Worm (Caenorhabditis elegans) whole organism, L3 larva: ENCODE results near the gene dach-1.

ENCODE experiments used
- aly-2 ChIP-seq: fragments of 150-350 bp; optimal IDR thresholded peaks from 2 replicates; lab custom pipeline; 2014; ENCODE audit warnings: missing biosample characterization, missing genetic modification characterization
- ama-1 ChIP-seq: fragments of 150-350 bp; optimal IDR thresholded peaks from 2 replicates; lab custom pipeline; 2018
- daf-12 ChIP-seq: fragments of 150-350 bp; optimal IDR thresholded peaks from 2 replicates; lab custom pipeline; 2014; ENCODE audit warnings: missing biosample characterization, missing genetic modification reagents, missing genetic modification characterization
- egl-27 ChIP-seq: sonication (generic microtip); optimal IDR thresholded peaks from 4 replicates; lab custom pipeline; 2017; ENCODE audit warnings: missing biosample characterization, missing genetic modification reagents, missing genetic modification characterization
- egl-5 ChIP-seq: fragments of 150-350 bp; optimal IDR thresholded peaks from 2 replicates; lab custom pipeline; 2017; ENCODE audit warnings: missing biosample characterization, missing genetic modification reagents, missing genetic modification characterization, inconsistent platforms
- elt-1 ChIP-seq: fragments of 150-350 bp; optimal IDR thresholded peaks from 2 replicates; lab custom pipeline; 2014; ENCODE audit warnings: missing biosample characterization, missing genetic modification characterization
- elt-2 ChIP-seq: sonication (generic microtip); optimal IDR thresholded peaks from 2 replicates; lab custom pipeline; 2016; ENCODE audit warnings: missing genetic modification reagents, mild to moderate bottlenecking, missing genetic modification characterization, missing compliant biosample characterization
- fkh-10 ChIP-seq: sonication (generic microtip); optimal IDR thresholded peaks from 2 replicates; lab custom pipeline; 2017; ENCODE audit warnings: missing biosample characterization, missing genetic modification reagents, missing genetic modification characterization
- fkh-2 ChIP-seq: fragments of 150-350 bp; optimal IDR thresholded peaks from 2 replicates; lab custom pipeline; 2014; ENCODE audit warnings: missing biosample characterization, missing genetic modification reagents, missing genetic modification characterization
- hmg-11 ChIP-seq: sonication (generic microtip); optimal IDR thresholded peaks from 2 replicates; lab custom pipeline; 2016; ENCODE audit warnings: missing genetic modification characterization, missing compliant biosample characterization
- jun-1 ChIP-seq: fragments of 150-350 bp; optimal IDR thresholded peaks from 2 replicates; lab custom pipeline; 2014; ENCODE audit warnings: missing biosample characterization, missing genetic modification reagents, missing genetic modification characterization
- lin-39 ChIP-seq: fragments of 150-350 bp; optimal IDR thresholded peaks from 2 replicates; lab custom pipeline; 2018; ENCODE audit warnings: missing biosample characterization, missing genetic modification reagents, missing genetic modification characterization
- lsy-12 ChIP-seq: sonication (generic microtip); optimal IDR thresholded peaks from 2 replicates; lab custom pipeline; 2016; ENCODE audit warnings: mild to moderate bottlenecking, missing genetic modification characterization, missing compliant biosample characterization
- mdl-1 ChIP-seq: fragments of 150-350 bp; optimal IDR thresholded peaks from 2 replicates; lab custom pipeline; 2014; ENCODE audit warnings: missing biosample characterization, missing genetic modification characterization
- mml-1 ChIP-seq: fragments of 150-350 bp; sonication (generic microtip); optimal IDR thresholded peaks from 3 replicates; lab custom pipeline; 2014; ENCODE audit warnings: missing biosample characterization, missing genetic modification characterization
- nfya-1 ChIP-seq: sonication (generic microtip); optimal IDR thresholded peaks from 2 replicates; lab custom pipeline; 2017; ENCODE audit warnings: missing genetic modification characterization, mild to moderate bottlenecking, missing compliant biosample characterization, antibody characterized with exemption, moderate library complexity; ENCODE audit not compliant: insufficient read depth
- nhr-11 ChIP-seq: fragments of 150-350 bp; optimal IDR thresholded peaks from 2 replicates; lab custom pipeline; 2014; ENCODE audit warnings: missing biosample characterization, missing genetic modification characterization
- nhr-12 ChIP-seq: fragments of 150-350 bp; optimal IDR thresholded peaks from 2 replicates; lab custom pipeline; 2014; ENCODE audit warnings: missing biosample characterization, missing genetic modification characterization
- nhr-23 ChIP-seq: fragments of 150-350 bp; optimal IDR thresholded peaks from 2 replicates; lab custom pipeline; 2014; ENCODE audit warnings: missing biosample characterization, missing genetic modification reagents, missing genetic modification characterization
- nhr-237 ChIP-seq: fragments of 150-350 bp; optimal IDR thresholded peaks from 2 replicates; lab custom pipeline; 2014; ENCODE audit warnings: missing biosample characterization, missing genetic modification characterization
- nhr-25 ChIP-seq: sonication (generic microtip); optimal IDR thresholded peaks from 2 replicates; lab custom pipeline; 2017; ENCODE audit warnings: missing biosample characterization, missing genetic modification characterization
- nhr-43 ChIP-seq: sonication (generic microtip); optimal IDR thresholded peaks from 2 replicates; lab custom pipeline; 2016; ENCODE audit warnings: mild to moderate bottlenecking, missing genetic modification characterization, missing compliant biosample characterization; ENCODE audit not compliant: poor library complexity, severe bottlenecking
- nhr-76 ChIP-seq: fragments of 150-350 bp; sonication (generic microtip); optimal IDR thresholded peaks from 5 replicates; lab custom pipeline; 2014; ENCODE audit warnings: missing biosample characterization, missing genetic modification characterization
- nhr-77 ChIP-seq: fragments of 150-350 bp; optimal IDR thresholded peaks from 2 replicates; lab custom pipeline; 2014; ENCODE audit warnings: missing biosample characterization, missing genetic modification characterization
- pha-4 ChIP-seq: fragments of 150-350 bp; optimal IDR thresholded peaks from 2 replicates; lab custom pipeline; 2014; ENCODE audit warnings: missing biosample characterization, missing genetic modification reagents, missing genetic modification characterization
- pqm-1 ChIP-seq: fragments of 150-350 bp; optimal IDR thresholded peaks from 2 replicates; lab custom pipeline; 2017; ENCODE audit warnings: missing biosample characterization, missing genetic modification characterization, inconsistent platforms
- sea-2 ChIP-seq: fragments of 150-350 bp; sonication (generic microtip); optimal IDR thresholded peaks from 4 replicates; lab custom pipeline; 2014; ENCODE audit warnings: missing biosample characterization, missing genetic modification reagents, missing genetic modification characterization
- snpc-4 ChIP-seq: fragments of 150-350 bp; optimal IDR thresholded peaks from 2 replicates; lab custom pipeline; 2014; ENCODE audit warnings: missing biosample characterization, missing genetic modification characterization
- tbx-2 ChIP-seq: sonication (generic microtip); optimal IDR thresholded peaks from 2 replicates; lab custom pipeline; 2016; ENCODE audit warnings: mild to moderate bottlenecking, missing genetic modification characterization, missing compliant biosample characterization
- ztf-4 ChIP-seq: fragments of 150-350 bp; optimal IDR thresholded peaks from 2 replicates; lab custom pipeline; 2014; ENCODE audit warnings: missing biosample characterization, missing genetic modification characterization

dach-1 gene

ce11 chrV:3957608-3958007 is 7.8 kb downstream of the dach-1 start, which contains the start of gene cyp-34A5:
TSS of gene cyp-34A5 (minus strand) at chrV:3957708.
- TF ChIP-seq hmg-11 (tag; lab: Kevin White, UChicago) = no peak

ce11 chrV:3961235-3961634 is 11.4 kb downstream of the dach-1 start, which contains the start of gene cyp-34A6:
TSS of gene cyp-34A6 (minus strand) at chrV:3961335.
- TF ChIP-seq nhr-25 (tag; lab: Kevin White, UChicago) (no peak), pha-4 (tag; lab: Kevin White, UChicago) (peak; percentile 17)

ce11 chrV:3963715-3964114 is 13.9 kb downstream of the dach-1 start, which contains the start of gene cyp-34A7:
TSS of gene cyp-34A7 (minus strand) at chrV:3963815.
- TF ChIP-seq mml-1 (tag; lab: Kevin White, UChicago) = no peak
- no peak for TF ChIP-seq mdl-1
- TF ChIP-seq jun-1 (tag; lab: Kevin White, UChicago) = no peak
- TF ChIP-seq elt-1 (tag; lab: Kevin White, UChicago) = no peak
- TF ChIP-seq tbx-2 (tag; lab: Kevin White, UChicago) = no peak
- no peak for TF ChIP-seq nhr-237 (tag; lab: Kevin White, UChicago)
- TF ChIP-seq fkh-10 = no peak
- TF ChIP-seq nhr-76 (tag; lab: Kevin White, UChicago) = no peak
- TF ChIP-seq egl-5 (tag; lab: Kevin White, UChicago) = no peak
- TF ChIP-seq nhr-11 (tag; lab: Kevin White, UChicago) = no peak
- TF ChIP-seq sea-2 (GFP tag; lab: Kevin White, UChicago) = no peak
- no peak for TF ChIP-seq fkh-2 (tag; lab: Kevin White, UChicago)
- no peak for TF ChIP-seq elt-2 (tag; lab: Kevin White, UChicago)
- no peak for TF ChIP-seq ama-1
- TF ChIP-seq nhr-77 (tag; lab: Kevin White, UChicago) = no peak
- TF ChIP-seq nhr-23 = no peak
- no peak for TF ChIP-seq lsy-12 (tag; lab: Kevin White, UChicago)

- TF ChIP-seq nhr-23 (no peak), nhr-43 (peak; percentile 9), aly-2 (tag; lab: Kevin White, UChicago) (no peak), egl-27 (tag; lab: Kevin White, UChicago) (no peak), mml-1 (tag; lab: Kevin White, UChicago) (no peak), nfya-1 (peak; percentile 1), pqm-1 (tag; lab: Kevin White, UChicago) (no peak)
Measured at ce11 chrV:3967762-3968161, 17.9 kb downstream of the dach-1 start, which contains the start of gene cyp-34A8. TSS of gene cyp-34A8 (minus strand) at chrV:3967823.

- no peak for TF ChIP-seq lin-39 (tag; lab: Kevin White, UChicago)
- TF ChIP-seq sea-2 (GFP tag; lab: Kevin White, UChicago) = no peak
- no peak for TF ChIP-seq tbx-2 (tag; lab: Kevin White, UChicago)
- no peak for TF ChIP-seq fkh-2 (tag; lab: Kevin White, UChicago)
- no peak for TF ChIP-seq snpc-4 (tag; lab: Kevin White, UChicago)
- TF ChIP-seq elt-2 (tag; lab: Kevin White, UChicago) = no peak
- no peak for TF ChIP-seq egl-5 (tag; lab: Kevin White, UChicago)
- TF ChIP-seq pqm-1 (tag; lab: Kevin White, UChicago) = no peak
- no peak for TF ChIP-seq nhr-12 (tag; lab: Kevin White, UChicago)
- TF ChIP-seq daf-12 = no peak
Measured at ce11 chrV:3968929-3969328, 19.1 kb downstream of the dach-1 start.

- TF ChIP-seq ztf-4 (tag; lab: Kevin White, UChicago) (no peak), elt-2 (tag; lab: Kevin White, UChicago) (peak; percentile 23)
Measured at ce11 chrV:3969664-3970063, 19.8 kb downstream of the dach-1 start.

ce11 chrV:3970410-3970809 is 20.6 kb downstream of the dach-1 start, which contains the start of gene cyp-34A9:
TSS of gene cyp-34A9 (minus strand) at chrV:3970540.
- TF ChIP-seq nhr-76 (tag; lab: Kevin White, UChicago) (no peak), elt-2 (tag; lab: Kevin White, UChicago) (peak; percentile 80), pha-4 (tag; lab: Kevin White, UChicago) (peak; percentile 10), pqm-1 (tag; lab: Kevin White, UChicago) (peak; percentile 71)
